Worm (Caenorhabditis elegans): ENCODE results near the gene fbxl-4.

The fbxl-4 gene

ce11 chrX:6640570-6641199 lies 52.1 kb downstream of the fbxl-4 start, which contains the start of gene nhr-120:
nhr-120 (minus strand) TSS chrX:6640620.
- TF ChIP-seq tbx-8 (GFP tag; optimal IDR thresholded peaks at IDR 0.05) (no peak), sptf-1 (tag; optimal IDR thresholded peaks at IDR 0.05) (no peak), lin-13 (tag; optimal IDR thresholded peaks at IDR 0.05) (no peak), drap-1 (GFP tag; optimal IDR thresholded peaks at IDR 0.05) (no peak), snpc-4 (tag; optimal IDR thresholded peaks at IDR 0.05) (no peak), elt-3 (tag; optimal IDR thresholded peaks at IDR 0.05) (no peak)

ce11 chrX:6641509-6641908 lies 52.9 kb downstream of the fbxl-4 start:
- TF ChIP-seq pha-4 (tag; optimal IDR thresholded peaks at IDR 0.05) (no peak), elt-3 (tag; optimal IDR thresholded peaks at IDR 0.05) (no peak), drap-1 (GFP tag; optimal IDR thresholded peaks at IDR 0.05) (no peak), flh-1 (GFP tag; optimal IDR thresholded peaks at IDR 0.05) (no peak), zip-8 (tag; optimal IDR thresholded peaks at IDR 0.05) (no peak), lin-13 (tag; optimal IDR thresholded peaks at IDR 0.05) (no peak), mls-2 (tag; optimal IDR thresholded peaks at IDR 0.05) (no peak), lin-32 (GFP tag; optimal IDR thresholded peaks at IDR 0.05) (no peak), sptf-1 (tag; optimal IDR thresholded peaks at IDR 0.05) (no peak), elt-1 (tag; optimal IDR thresholded peaks at IDR 0.05; ENCODE audit: borderline replicate concordance, insufficient read depth) (no peak), bed-3 (GFP tag; optimal IDR thresholded peaks at IDR 0.05) (no peak), tbx-8 (GFP tag; optimal IDR thresholded peaks at IDR 0.05) (no peak), M03D4.4 (tag; optimal IDR thresholded peaks at IDR 0.05) (no peak), ceh-43 (GFP tag; optimal IDR thresholded peaks at IDR 0.05) (no peak), blmp-1 (tag; optimal IDR thresholded peaks at IDR 0.05) (no peak), ces-1 (GFP tag; optimal IDR thresholded peaks at IDR 0.05) (no peak)

- TF ChIP-seq sptf-1 (tag; optimal IDR thresholded peaks at IDR 0.05) (no peak), lin-13 (tag; optimal IDR thresholded peaks at IDR 0.05) (no peak), nhr-28 (tag; optimal IDR thresholded peaks at IDR 0.05) (no peak), bed-3 (GFP tag; optimal IDR thresholded peaks at IDR 0.05) (no peak), nhr-76 (tag; optimal IDR thresholded peaks at IDR 0.05) (no peak), snpc-4 (tag; optimal IDR thresholded peaks at IDR 0.05) (no peak)
Measured at ce11 chrX:6642798-6643197, 54.2 kb downstream of the fbxl-4 start.

- TF ChIP-seq unc-39 (tag; optimal IDR thresholded peaks at IDR 0.05) (no peak), zip-8 (tag; optimal IDR thresholded peaks at IDR 0.05) (no peak), blmp-1 (tag; optimal IDR thresholded peaks at IDR 0.05) (no peak), elt-1 (tag; optimal IDR thresholded peaks at IDR 0.05; ENCODE audit: borderline replicate concordance, insufficient read depth) (no peak), lin-13 (tag; optimal IDR thresholded peaks at IDR 0.05) (no peak), hlh-1 (tag; optimal IDR thresholded peaks at IDR 0.05) (no peak), flh-1 (GFP tag; optimal IDR thresholded peaks at IDR 0.05) (no peak), tbx-8 (GFP tag; optimal IDR thresholded peaks at IDR 0.05) (no peak), pha-4 (tag; optimal IDR thresholded peaks at IDR 0.05) (no peak), drap-1 (GFP tag; optimal IDR thresholded peaks at IDR 0.05) (no peak), nhr-28 (tag; optimal IDR thresholded peaks at IDR 0.05) (no peak), nhr-2 (tag; optimal IDR thresholded peaks at IDR 0.05) (no peak), ham-2 (GFP tag; optimal IDR thresholded peaks at IDR 0.05) (no peak), snpc-4 (tag; optimal IDR thresholded peaks at IDR 0.05) (no peak), ces-1 (GFP tag; optimal IDR thresholded peaks at IDR 0.05) (no peak), nhr-12 (tag; optimal IDR thresholded peaks at IDR 0.05) (no peak)
Measured at ce11 chrX:6644971-6645704, 56.5 kb downstream of the fbxl-4 start, which contains the start of gene C56E10.3. C56E10.3 (plus strand) TSS chrX:6645654.
